Worm (Caenorhabditis elegans) whole organism, L4/young adult: ENCODE measurements around the gene cyld-1.

Source experiments
- W03F9.2 ChIP-seq: fragments of 150-350 bp; optimal IDR thresholded peaks from 2 replicates; lab custom pipeline; 2014; ENCODE audit warnings: missing biosample characterization, missing genetic modification characterization
- dao-5 ChIP-seq: sonication (generic microtip); optimal IDR thresholded peaks from 2 replicates; lab custom pipeline; 2016; ENCODE audit warnings: missing genotype, missing genetic modification characterization, moderate library complexity, missing compliant biosample characterization
- him-1 ChIP-seq: sonication (generic microtip); optimal IDR thresholded peaks from 2 replicates; lab custom pipeline; 2016; ENCODE audit warnings: missing genotype, missing genetic modification reagents, missing genetic modification characterization, missing compliant biosample characterization

cyld-1 gene

DNA sequence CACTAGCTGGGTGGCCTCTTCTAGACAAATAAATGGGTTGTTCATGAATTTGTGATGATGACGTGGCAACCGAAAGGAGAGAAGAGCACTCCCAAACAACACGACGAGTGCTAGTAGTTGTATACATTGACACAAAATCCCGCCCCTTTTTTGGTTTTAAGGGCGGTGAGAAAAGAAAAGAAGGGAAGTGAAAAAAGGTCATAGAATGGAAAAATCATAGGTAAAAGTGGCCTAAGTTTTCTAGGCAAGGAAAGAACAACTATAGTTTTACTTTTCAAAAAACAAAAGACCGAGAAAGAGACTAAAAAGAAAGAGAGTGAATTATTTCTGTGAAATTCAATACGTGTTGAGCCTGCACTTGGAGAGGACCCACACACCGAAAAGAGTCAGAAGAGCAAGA lies 31.6 kb downstream of the cyld-1 start, which contains the start of gene ZK757.2:
TSS of gene ZK757.2 (minus strand) at position 101 of the 400 bp plus-strand sequence.
- TF ChIP-seq him-1 (tag; lab: Kevin White, UChicago) = no peak
- no peak for TF ChIP-seq dao-5 (tag; lab: Kevin White, UChicago)
- TF ChIP-seq W03F9.2 (tag; lab: Kevin White, UChicago) = no peak

DNA sequence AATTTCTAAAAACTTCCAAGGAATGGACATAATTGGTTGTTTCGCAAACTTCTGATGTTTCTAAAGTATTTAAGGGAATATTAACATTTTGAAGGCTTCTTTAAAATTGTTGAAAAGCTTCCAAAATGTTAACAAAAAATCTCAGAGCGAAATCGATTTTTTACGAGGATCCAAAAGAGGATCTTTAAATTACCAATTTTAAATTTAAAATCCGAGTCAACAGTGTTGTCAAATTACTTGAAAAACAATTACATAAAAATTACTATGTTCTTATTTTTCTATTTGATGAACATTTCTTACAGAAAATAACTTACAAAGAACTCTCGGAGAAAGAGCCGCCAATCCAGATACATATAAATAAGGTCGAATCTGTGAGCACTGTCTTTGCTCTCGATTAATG lies 33.5 kb downstream of the cyld-1 start, which contains the start of gene ZK757.10:
TSS of gene ZK757.10 (plus strand) at position 301 of the 400 bp plus-strand sequence.
- no peak for TF ChIP-seq him-1 (tag; lab: Kevin White, UChicago)
- no peak for TF ChIP-seq dao-5 (tag; lab: Kevin White, UChicago)
- TF ChIP-seq W03F9.2 (tag; lab: Kevin White, UChicago) = no peak

DNA sequence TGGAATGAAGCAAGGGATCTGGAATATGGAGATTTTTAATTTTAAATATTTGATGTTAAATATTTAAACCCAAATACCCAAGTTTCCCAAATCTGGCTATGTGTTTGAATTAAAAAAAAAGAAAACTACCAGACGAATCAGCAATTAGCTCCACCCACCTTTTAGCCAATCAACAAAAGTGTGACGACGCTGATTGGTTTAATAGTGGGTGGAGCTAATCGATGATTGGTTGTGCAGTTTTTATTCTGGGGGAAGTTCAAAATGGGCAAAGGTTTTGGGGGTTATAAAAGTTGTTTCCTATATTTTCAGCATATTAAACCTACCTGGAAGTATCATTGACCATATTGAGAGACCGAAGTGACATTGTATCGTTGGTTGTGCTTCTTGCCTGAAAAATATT lies 35.9 kb downstream of the cyld-1 start:
- TF ChIP-seq W03F9.2 (tag; lab: Kevin White, UChicago) (no peak), dao-5 (tag; lab: Kevin White, UChicago) (no peak), him-1 (tag; lab: Kevin White, UChicago) (no peak)

DNA sequence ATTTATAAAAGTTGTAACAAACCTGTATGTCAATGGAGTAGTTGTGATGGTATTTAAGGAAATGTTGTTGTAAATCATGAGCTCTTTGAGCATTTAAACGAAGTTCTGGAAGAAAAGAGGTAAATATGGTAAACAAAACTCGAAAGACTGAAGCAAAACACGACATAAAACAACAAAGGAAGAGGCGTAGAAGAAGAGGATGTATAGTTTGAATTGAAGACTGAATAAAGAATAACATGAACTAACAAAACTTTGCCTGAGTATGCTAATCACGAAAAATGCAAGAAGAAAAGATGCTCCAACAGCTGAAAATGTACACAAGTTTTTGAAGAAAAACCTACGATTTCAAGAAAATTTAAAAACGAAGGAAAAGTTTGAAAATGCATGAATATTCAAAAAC lies 39.4 kb downstream of the cyld-1 start, which contains the start of gene ZK757.1:
TSS of gene ZK757.1 (minus strand) at position 101 of the 400 bp plus-strand sequence.
- TF ChIP-seq dao-5 (tag; lab: Kevin White, UChicago) (no peak), W03F9.2 (tag; lab: Kevin White, UChicago) (no peak), him-1 (tag; lab: Kevin White, UChicago) (no peak)

DNA sequence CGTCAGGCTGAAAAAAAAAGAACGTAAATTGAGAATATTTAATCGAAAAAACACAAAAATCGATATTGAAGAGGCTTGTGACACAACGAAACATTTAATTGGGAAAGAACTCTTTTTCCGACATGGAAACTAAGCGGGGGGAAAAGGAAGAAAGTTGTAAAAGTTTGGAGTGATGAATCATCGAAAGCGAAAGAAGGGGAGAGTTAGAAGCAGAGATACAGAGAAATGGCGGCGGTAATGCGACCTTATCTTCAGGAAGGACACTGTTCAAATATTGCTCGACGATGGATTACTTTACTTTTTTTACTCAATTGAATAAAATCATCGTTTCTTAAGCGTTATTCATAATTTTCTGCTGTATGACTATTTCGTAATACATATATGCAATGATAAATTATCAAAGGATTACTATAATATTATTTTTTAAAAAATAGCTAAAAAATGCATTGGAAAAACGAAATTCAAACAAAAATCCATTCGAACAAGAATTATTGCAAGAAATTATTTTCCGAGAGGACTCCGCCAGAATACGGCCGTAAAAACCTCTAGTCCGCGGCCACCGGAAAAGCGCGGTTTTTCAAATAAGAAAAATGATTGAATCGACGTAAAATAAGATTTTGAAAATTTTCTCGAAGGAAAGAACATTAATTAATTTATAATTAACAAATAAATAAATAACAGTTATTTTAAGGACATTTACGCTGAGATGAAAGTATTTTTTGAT lies 42.5 kb downstream of the cyld-1 start, which contains the start of gene dhhc-4:
TSS of gene dhhc-4 (minus strand) at position 13 of the 724 bp plus-strand sequence.
- TF ChIP-seq dao-5 (tag; lab: Kevin White, UChicago) = no peak
- peak; percentile 65 for TF ChIP-seq W03F9.2 (tag; lab: Kevin White, UChicago)
- TF ChIP-seq him-1 (tag; lab: Kevin White, UChicago) = no peak

DNA sequence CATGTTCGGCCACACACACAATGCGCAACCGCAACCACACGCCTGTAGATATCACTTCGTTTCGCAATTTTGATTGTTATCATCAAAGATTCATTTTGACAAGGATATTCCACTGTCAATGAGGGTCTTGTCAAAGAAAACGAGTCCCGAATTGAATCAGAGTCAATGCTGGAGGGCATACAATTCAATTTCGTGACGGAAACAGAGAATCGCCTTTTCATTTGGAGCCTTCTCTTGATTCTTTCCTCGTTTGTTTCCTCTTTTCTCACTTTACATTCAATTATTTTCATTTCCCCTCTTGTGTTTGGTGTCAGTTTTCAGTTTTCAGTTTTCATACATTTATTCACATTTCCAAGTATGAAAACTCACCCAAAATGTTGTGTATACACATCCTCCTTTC lies 43.1 kb downstream of the cyld-1 start:
- TF ChIP-seq dao-5 (tag; lab: Kevin White, UChicago) (no peak), W03F9.2 (tag; lab: Kevin White, UChicago) (no peak), him-1 (tag; lab: Kevin White, UChicago) (no peak)

DNA sequence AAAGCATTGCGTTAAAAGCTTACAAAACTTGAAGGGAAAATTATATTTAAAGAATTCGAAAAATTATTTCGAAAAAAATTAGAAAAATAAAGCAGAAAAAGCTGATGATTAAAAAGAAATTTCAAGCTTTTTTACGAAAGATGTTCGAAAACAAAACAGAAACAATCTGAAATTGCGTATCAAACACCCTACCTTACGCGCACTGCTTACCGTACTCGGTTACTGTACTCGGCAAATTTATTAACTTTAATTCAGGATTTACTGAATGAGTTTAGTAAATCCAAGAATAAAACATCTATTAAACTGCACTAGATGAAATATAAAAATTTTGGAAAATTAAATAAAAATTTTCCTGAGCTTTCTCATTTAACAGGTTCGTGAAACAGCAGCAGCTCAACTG lies 48.0 kb downstream of the cyld-1 start:
- TF ChIP-seq W03F9.2 (tag; lab: Kevin White, UChicago) (no peak), dao-5 (tag; lab: Kevin White, UChicago) (no peak), him-1 (tag; lab: Kevin White, UChicago) (no peak)

DNA sequence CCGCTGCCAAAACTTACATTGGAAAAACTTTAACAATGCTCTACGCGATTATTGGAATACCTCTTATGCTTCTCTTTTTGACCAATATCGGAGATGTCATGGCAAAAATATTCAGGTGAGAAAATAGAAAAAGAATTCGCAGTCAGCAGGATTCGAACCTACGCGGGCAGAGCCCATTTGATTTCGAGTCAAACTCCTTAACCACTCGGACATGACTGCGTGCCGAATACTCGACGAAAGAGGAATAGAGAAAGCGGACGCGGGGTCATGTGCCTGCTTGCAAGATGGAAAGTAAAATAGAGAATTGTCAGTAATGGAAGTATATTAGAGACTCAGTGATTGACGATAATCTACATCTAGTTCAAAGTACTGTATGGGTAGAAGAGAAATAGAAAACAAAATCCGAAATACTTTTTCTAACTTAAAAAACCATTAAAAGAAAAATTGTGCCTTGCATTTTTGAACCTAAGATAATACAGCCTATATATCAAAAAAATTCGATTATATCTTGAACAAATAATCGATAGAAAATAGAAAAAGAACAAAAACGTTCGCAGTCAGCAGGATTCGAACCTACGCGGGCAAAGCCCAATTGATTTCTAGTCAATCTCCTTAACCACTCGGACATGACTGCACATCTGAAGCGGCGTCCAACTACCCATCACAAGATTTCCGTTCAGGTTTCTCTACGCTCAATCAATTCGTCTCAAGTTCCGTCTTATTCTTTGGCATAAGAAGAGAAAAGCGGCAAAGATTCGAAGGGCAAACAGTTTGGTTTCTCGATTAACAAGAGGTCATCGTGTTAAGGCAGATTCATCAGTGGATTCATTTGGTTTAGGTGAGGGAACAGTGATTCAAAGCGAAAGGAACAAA lies 48.8 kb downstream of the cyld-1 start:
- TF ChIP-seq him-1 (tag; lab: Kevin White, UChicago) (peak; percentile 50), dao-5 (tag; lab: Kevin White, UChicago) (peak; percentile 28), W03F9.2 (tag; lab: Kevin White, UChicago) (no peak)

DNA sequence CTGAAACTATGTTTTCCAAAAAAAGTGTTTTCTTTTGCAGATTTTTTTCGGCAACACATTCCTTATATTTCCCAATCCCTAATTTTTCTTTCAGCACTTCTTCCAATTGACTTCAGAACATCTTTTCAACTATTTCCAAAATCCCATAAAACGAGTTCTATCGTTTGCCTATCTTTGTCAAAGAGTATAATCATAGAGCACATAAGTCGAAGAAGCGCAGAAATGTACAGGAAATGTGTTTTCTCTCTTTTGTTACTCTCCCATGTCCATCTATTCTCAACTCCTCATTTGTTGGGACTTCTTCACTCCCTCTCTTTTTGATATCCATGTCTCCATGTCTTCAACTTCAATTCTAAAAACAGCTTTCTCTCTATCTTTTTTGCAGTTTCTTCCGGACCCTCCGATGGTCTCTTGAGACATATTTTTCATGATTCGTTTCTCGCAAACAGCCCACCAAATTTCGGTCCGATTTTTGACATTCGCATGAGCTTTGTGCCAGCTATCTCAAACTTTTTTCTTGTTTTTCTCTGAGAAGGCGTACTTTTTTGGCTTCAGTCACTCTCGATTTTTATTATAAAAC lies 50.2 kb downstream of the cyld-1 start, which contains the start of gene twk-48:
TSS of gene twk-48 (plus strand) at position 530 of the 580 bp plus-strand sequence.
- TF ChIP-seq W03F9.2 (tag; lab: Kevin White, UChicago) = no peak
- TF ChIP-seq him-1 (tag; lab: Kevin White, UChicago) = no peak
- no peak for TF ChIP-seq dao-5 (tag; lab: Kevin White, UChicago)

DNA sequence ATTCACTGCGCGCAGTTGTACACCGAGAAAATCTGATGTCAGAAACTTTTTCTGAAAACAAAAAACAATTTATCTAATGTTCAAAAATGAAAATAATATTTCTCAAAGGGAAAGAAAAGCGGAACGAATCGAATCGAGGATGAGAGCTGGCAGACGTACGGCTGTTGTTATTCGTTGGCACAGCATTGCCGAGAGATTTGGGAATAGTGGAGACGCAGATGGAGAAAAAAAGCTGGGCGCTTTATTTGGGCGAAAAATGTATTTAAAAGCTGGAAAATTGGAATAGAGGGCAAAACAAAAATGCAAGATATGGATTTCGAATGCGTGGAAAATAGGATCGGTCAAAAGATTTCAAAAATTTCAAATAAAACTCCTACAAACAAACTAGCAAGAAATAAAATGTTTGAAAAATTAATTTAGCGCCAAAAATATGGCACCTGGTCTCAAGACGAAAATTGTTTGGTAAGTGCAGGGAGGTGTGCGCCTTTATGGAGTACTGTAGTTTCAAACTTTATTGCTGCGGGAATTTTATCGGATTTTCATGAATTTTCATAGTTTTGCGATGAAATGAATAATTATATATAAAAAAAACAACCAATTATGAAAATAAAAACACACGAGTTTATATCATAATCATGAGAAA lies 51.2 kb downstream of the cyld-1 start, which contains the start of gene gpdh-2:
TSS of gene gpdh-2 (minus strand) at position 51 of the 643 bp plus-strand sequence.
- no peak for TF ChIP-seq him-1 (tag; lab: Kevin White, UChicago)
- TF ChIP-seq dao-5 (tag; lab: Kevin White, UChicago) = no peak
- no peak for TF ChIP-seq W03F9.2 (tag; lab: Kevin White, UChicago)

DNA sequence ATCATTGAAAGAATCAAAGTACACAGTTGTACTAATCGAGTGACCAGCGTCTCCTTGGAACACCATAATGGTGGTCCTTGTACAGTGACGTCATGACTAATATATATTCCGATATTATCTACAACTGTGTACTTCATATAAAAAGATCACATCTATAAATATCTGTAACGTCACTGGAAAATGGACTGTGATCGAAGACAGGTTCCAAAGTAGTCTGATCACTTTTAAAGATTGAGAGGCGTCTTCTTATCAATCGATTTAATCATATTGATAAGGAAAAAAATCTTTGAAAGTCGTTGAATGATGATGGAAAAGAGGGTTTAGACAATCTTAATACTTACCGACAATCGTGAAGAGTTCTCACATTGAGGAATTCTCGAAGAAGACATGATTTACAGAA lies 52.4 kb downstream of the cyld-1 start:
- TF ChIP-seq dao-5 (tag; lab: Kevin White, UChicago) = no peak

DNA sequence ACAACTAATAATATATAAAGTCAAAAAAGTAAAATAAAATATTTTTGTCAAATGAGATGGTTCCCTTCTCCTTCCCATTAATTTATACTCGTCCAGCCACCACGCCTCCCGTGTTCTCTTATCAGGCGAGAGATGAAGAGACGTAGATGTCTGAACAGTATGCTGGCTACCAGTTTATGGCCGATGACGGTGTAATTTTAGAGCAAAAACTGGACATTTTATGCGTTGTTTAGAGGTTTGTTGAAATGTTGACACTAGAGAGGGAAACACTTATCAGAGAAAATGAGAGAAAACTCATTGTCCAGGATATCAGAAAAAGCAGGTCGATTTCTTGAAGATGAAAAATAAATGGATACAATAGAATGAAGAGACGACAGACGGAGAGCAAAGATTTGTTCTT lies 53.3 kb downstream of the cyld-1 start:
- no peak for TF ChIP-seq W03F9.2 (tag; lab: Kevin White, UChicago)
- no peak for TF ChIP-seq him-1 (tag; lab: Kevin White, UChicago)
- no peak for TF ChIP-seq dao-5 (tag; lab: Kevin White, UChicago)
